Worm (Caenorhabditis elegans) whole organism, L4/young adult: ENCODE data around the gene fbxb-96.

Source experiments
- W03F9.2 ChIP-seq: fragments of 150-350 bp; optimal IDR thresholded peaks from 2 replicates; lab custom pipeline; 2014; ENCODE audit warnings: missing biosample characterization, missing genetic modification characterization
- him-1 ChIP-seq: sonication (generic microtip); optimal IDR thresholded peaks from 2 replicates; lab custom pipeline; 2016; ENCODE audit warnings: missing genotype, missing genetic modification reagents, missing genetic modification characterization, missing compliant biosample characterization

ce11 chrII:1889071-1889470 lies 38.9 kb upstream of the fbxb-96 start, which contains the start of gene math-8:
- TF ChIP-seq him-1 (tag; lab: Kevin White, UChicago) = no peak
- TF ChIP-seq W03F9.2 = no peak
